Comparison of ENCODE assay signal across 1 fruit fly cellular context in the genomic region with DNA sequence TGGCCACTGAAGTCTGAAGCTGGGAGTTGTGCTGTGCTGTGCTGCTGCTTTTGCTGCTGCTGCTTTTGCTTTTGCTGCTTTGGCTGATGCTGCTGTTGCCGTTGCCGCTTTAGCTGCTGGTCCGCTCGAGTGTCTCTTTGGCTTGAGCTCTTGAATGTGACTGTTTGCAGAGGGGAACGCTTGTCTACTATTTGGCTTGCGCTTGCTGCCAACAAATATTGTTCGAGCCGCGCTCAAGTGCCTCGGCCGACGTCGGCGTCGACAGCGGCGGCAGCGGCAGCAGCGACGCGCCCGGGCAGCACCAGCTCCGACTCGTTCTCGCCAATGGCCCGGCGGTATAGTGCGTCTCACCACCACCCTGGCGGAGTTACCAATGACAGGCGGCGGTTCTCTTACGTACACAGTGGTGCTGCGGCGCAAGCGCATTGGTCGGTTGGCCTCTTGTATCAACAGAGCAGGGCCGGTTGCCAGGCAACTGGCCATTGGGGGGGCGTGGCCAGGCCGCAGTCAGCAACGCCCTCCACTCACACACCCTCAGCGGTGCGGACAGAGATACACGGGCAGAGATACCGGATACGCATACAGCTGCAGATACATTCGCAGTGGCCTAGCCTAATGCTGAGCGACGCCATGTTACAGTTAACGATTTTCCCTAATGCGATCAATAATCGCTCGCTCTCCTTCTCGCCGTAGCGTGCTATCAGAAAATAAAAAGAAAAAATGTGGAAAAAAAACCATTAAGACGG.
TF ChIP-seq lines count a peak whose summit lies in the region.

A gene (minus strand): TSS at position 189 of the 746 bp plus-strand sequence.

TF ChIP-seq in whole organism, embryonic, 481 proteins besides CTCF, POLR2A, EP300 and RAD21 (continued from another document and continues in another):
- TF ChIP-seq maf-S (GFP tag; optimal IDR thresholded peaks at IDR 0.05; lab: Kevin White, UChicago) (peak; percentile 86), Rfx (GFP tag; IDR thresholded peaks at IDR 0.05; lab: Robert Waterston, UW) (peak; percentile 95), CG12659 (GFP tag; optimal IDR thresholded peaks at IDR 0.05; lab: Kevin White, UChicago) (peak; percentile 96), CG9215 (GFP tag; IDR thresholded peaks at IDR 0.05; lab: Robert Waterston, UW) (peak; percentile 18; the same call in 1 of the 2 replicates), insv (GFP tag; optimal IDR thresholded peaks at IDR 0.05; lab: Kevin White, UChicago) (peak; percentile 30 to 81), ab (GFP tag; optimal IDR thresholded peaks at IDR 0.05; lab: Kevin White, UChicago) (no peak), disco-r (GFP tag; optimal IDR thresholded peaks at IDR 0.05; lab: Kevin White, UChicago) (peak; percentile 86), CG3995 (GFP tag; optimal IDR thresholded peaks at IDR 0.05; lab: Kevin White, UChicago) (peak; percentile 71), H2.0 (GFP tag; IDR thresholded peaks at IDR 0.05; lab: Robert Waterston, UW) (0 out of 2 replicates have a peak, but pooled peaks have one; percentile 48), CG12942 (GFP tag; optimal IDR thresholded peaks at IDR 0.05; lab: Kevin White, UChicago) (peak; percentile 88), nerfin-1 (tag; optimal IDR thresholded peaks at IDR 0.05; lab: Kevin White, UChicago) (peak; percentile 89), CG42726 (GFP tag; IDR thresholded peaks at IDR 0.05; lab: Robert Waterston, UW; ENCODE audit: partially characterized antibody) (no peak), lab (GFP tag; optimal IDR thresholded peaks at IDR 0.05; lab: Kevin White, UChicago) (peak; percentile 99), esg (GFP tag; conservative IDR thresholded peaks at IDR 0.05; lab: Robert Waterston, UW) (no peak), CG4404 (GFP tag; IDR thresholded peaks at IDR 0.05; lab: Robert Waterston, UW) (peak; percentile 37; the same call in 1 of the 2 replicates), luna (GFP tag; optimal IDR thresholded peaks at IDR 0.05; lab: Kevin White, UChicago) (peak; percentile 41), eyg (GFP tag; optimal IDR thresholded peaks at IDR 0.05; lab: Kevin White, UChicago) (peak; percentile 93), CG11093 (GFP tag; IDR thresholded peaks at IDR 0.05; lab: Robert Waterston, UW) (peak; percentile 64; the same call in 1 of the 3 replicates), aop (GFP tag; IDR thresholded peaks at IDR 0.05; lab: Robert Waterston, UW) (no peak), unc-4 (GFP tag; IDR thresholded peaks at IDR 0.05; lab: Robert Waterston, UW; ENCODE audit: partially characterized antibody) (no peak; the same call in 1 of the 2 replicates), H15 (GFP tag; IDR thresholded peaks at IDR 0.05; lab: Robert Waterston, UW) (no peak), CG15601 (tag; optimal IDR thresholded peaks at IDR 0.05; lab: Kevin White, UChicago) (peak; percentile 91), CG4282 (GFP tag; optimal IDR thresholded peaks at IDR 0.05; lab: Kevin White, UChicago) (peak; percentile 87), CG9876 (GFP tag; optimal IDR thresholded peaks at IDR 0.05; lab: Kevin White, UChicago) (peak; percentile 64), Nf-YB (GFP tag; optimal IDR thresholded peaks at IDR 0.05; lab: Kevin White, UChicago) (peak; percentile 100), Bdp1 (GFP tag; optimal IDR thresholded peaks at IDR 0.05; lab: Kevin White, UChicago) (peak; percentile 89), HHEX (GFP tag; optimal IDR thresholded peaks at IDR 0.05; lab: Kevin White, UChicago) (peak; percentile 99), sc (optimal IDR thresholded peaks at IDR 0.05; lab: Kevin White, UChicago) (no peak), sc (GFP tag; optimal IDR thresholded peaks at IDR 0.05; lab: Kevin White, UChicago) (peak; percentile 94), repo (GFP tag; optimal IDR thresholded peaks at IDR 0.05; lab: Kevin White, UChicago) (peak; percentile 91), jumu (GFP tag; optimal IDR thresholded peaks at IDR 0.05; lab: Kevin White, UChicago) (peak; percentile 92), CG16863 (GFP tag; optimal IDR thresholded peaks at IDR 0.05; lab: Kevin White, UChicago) (peak; percentile 93), CG10431 (GFP tag; optimal IDR thresholded peaks at IDR 0.05; lab: Kevin White, UChicago) (peak; percentile 93), CG11695 (GFP tag; IDR thresholded peaks at IDR 0.05; lab: Robert Waterston, UW) (peak; percentile 85), zen2 (GFP tag; IDR thresholded peaks at IDR 0.05; lab: Robert Waterston, UW; ENCODE audit: partially characterized antibody) (peak; percentile 48; the same call in 1 of the 3 replicates), CG31224 (GFP tag; IDR thresholded peaks at IDR 0.05; lab: Robert Waterston, UW) (peak; percentile 45), odd (GFP tag; optimal IDR thresholded peaks at IDR 0.05; lab: Kevin White, UChicago) (peak; percentile 95), CG10462 (GFP tag; optimal IDR thresholded peaks at IDR 0.05; lab: Kevin White, UChicago) (peak; percentile 73), otp (GFP tag; IDR thresholded peaks at IDR 0.05; lab: Robert Waterston, UW) (peak; percentile 90), NfI (GFP tag; optimal IDR thresholded peaks at IDR 0.05; lab: Kevin White, UChicago) (peak; percentile 76), CG3407 (GFP tag; optimal IDR thresholded peaks at IDR 0.05; lab: Kevin White, UChicago) (peak; percentile 97), Fer2 (tag; optimal IDR thresholded peaks at IDR 0.05; lab: Kevin White, UChicago) (peak; percentile 79), jigr1 (GFP tag; IDR thresholded peaks at IDR 0.05; lab: Robert Waterston, UW) (no peak), cato (GFP tag; optimal IDR thresholded peaks at IDR 0.05; lab: Kevin White, UChicago; ENCODE audit: borderline replicate concordance) (peak; percentile 82), Side (GFP tag; optimal IDR thresholded peaks at IDR 0.05; lab: Kevin White, UChicago) (peak; percentile 97), Hr3 (GFP tag; optimal IDR thresholded peaks at IDR 0.05; lab: Kevin White, UChicago) (peak; percentile 46), CG31441 (GFP tag; IDR thresholded peaks at IDR 0.05; lab: Robert Waterston, UW) (peak; percentile 55; the same call in 1 of the 2 replicates), CG2129 (GFP tag; IDR thresholded peaks at IDR 0.05; lab: Robert Waterston, UW; ENCODE audit: partially characterized antibody) (no peak), ind (GFP tag; optimal IDR thresholded peaks at IDR 0.05; lab: Kevin White, UChicago) (peak; percentile 40), Gsc (GFP tag; IDR thresholded peaks at IDR 0.05; lab: Robert Waterston, UW) (no peak), so (GFP tag; IDR thresholded peaks at IDR 0.05; lab: Robert Waterston, UW) (peak; percentile 96), bcd (GFP tag; optimal IDR thresholded peaks at IDR 0.05; lab: Kevin White, UChicago) (peak; percentile 92), pum (GFP tag; optimal IDR thresholded peaks at IDR 0.05; lab: Kevin White, UChicago) (peak; percentile 77), Opbp (GFP tag; IDR thresholded peaks at IDR 0.05; lab: Robert Waterston, UW; ENCODE audit: partially characterized antibody) (no peak), B-H1 (GFP tag; IDR thresholded peaks at IDR 0.05; lab: Robert Waterston, UW) (peak; percentile 40; the same call in 1 of the 3 replicates), CG7745 (tag; optimal IDR thresholded peaks at IDR 0.05; lab: Kevin White, UChicago) (peak; percentile 69), Mad (GFP tag; optimal IDR thresholded peaks at IDR 0.05; lab: Kevin White, UChicago) (peak; percentile 81), sisA (GFP tag; IDR thresholded peaks at IDR 0.05; lab: Robert Waterston, UW) (no peak), Scr (GFP tag; IDR thresholded peaks at IDR 0.05; lab: Robert Waterston, UW; ENCODE audit: partially characterized antibody) (no peak), zfh1 (GFP tag; IDR thresholded peaks at IDR 0.05; lab: Robert Waterston, UW) (peak; percentile 84), Nf-YC (tag; optimal IDR thresholded peaks at IDR 0.05; lab: Kevin White, UChicago) (peak; percentile 100), Doc2 (GFP tag; IDR thresholded peaks at IDR 0.05; lab: Robert Waterston, UW) (no peak), bab2 (GFP tag; optimal IDR thresholded peaks at IDR 0.05; lab: Kevin White, UChicago) (peak; percentile 89), Oli (tag; optimal IDR thresholded peaks at IDR 0.05; lab: Kevin White, UChicago) (no peak), prd (optimal IDR thresholded peaks at IDR 0.05; lab: Kevin White, UChicago) (no peak), prd (GFP tag; IDR thresholded peaks at IDR 0.05; lab: Robert Waterston, UW) (peak; percentile 59; the same call in 2 of the 3 replicates), ftz-f1 (GFP tag; optimal IDR thresholded peaks at IDR 0.05; lab: Kevin White, UChicago) (peak; percentile 84), TFAM (GFP tag; optimal IDR thresholded peaks at IDR 0.05; lab: Kevin White, UChicago) (peak; percentile 77), Hsf (GFP tag; optimal IDR thresholded peaks at IDR 0.05; lab: Kevin White, UChicago) (peak; percentile 56), Lim3 (GFP tag; IDR thresholded peaks at IDR 0.05; lab: Robert Waterston, UW) (no peak), ci (GFP tag; IDR thresholded peaks at IDR 0.05; lab: Robert Waterston, UW) (peak; percentile 92), CG30020 (tag; optimal IDR thresholded peaks at IDR 0.05; lab: Kevin White, UChicago) (no peak), CG13296 (GFP tag; optimal IDR thresholded peaks at IDR 0.05; lab: Kevin White, UChicago) (peak; percentile 98), CG17802 (tag; optimal IDR thresholded peaks at IDR 0.05; lab: Kevin White, UChicago) (peak; percentile 52), dmrt99B (tag; optimal IDR thresholded peaks at IDR 0.05; lab: Kevin White, UChicago) (peak; percentile 79), ara (GFP tag; IDR thresholded peaks at IDR 0.05; lab: Robert Waterston, UW) (peak; percentile 86), CG17361 (GFP tag; IDR thresholded peaks at IDR 0.05; lab: Robert Waterston, UW) (peak; percentile 50; the same call in 2 of the 3 replicates), exex (tag; optimal IDR thresholded peaks at IDR 0.05; lab: Kevin White, UChicago) (peak; percentile 56), dan (GFP tag; IDR thresholded peaks at IDR 0.05; lab: Robert Waterston, UW) (no peak), Bgb (GFP tag; IDR thresholded peaks at IDR 0.05; lab: Robert Waterston, UW; ENCODE audit: partially characterized antibody) (peak; percentile 27; the same call in 1 of the 2 replicates), sens (GFP tag; lab: Kevin White, UChicago) (peak; percentile 98), B-H2 (GFP tag; optimal IDR thresholded peaks at IDR 0.05; lab: Kevin White, UChicago) (peak; percentile 95), CG43689 (GFP tag; IDR thresholded peaks at IDR 0.05; lab: Robert Waterston, UW) (peak; percentile 50), CG4820 (GFP tag; optimal IDR thresholded peaks at IDR 0.05; lab: Kevin White, UChicago) (peak; percentile 65), CG6654 (GFP tag; optimal IDR thresholded peaks at IDR 0.05; lab: Kevin White, UChicago) (peak; percentile 52), shn (GFP tag; optimal IDR thresholded peaks at IDR 0.05; lab: Kevin White, UChicago) (peak; percentile 84), knrl (GFP tag; IDR thresholded peaks at IDR 0.05; lab: Robert Waterston, UW; ENCODE audit: partially characterized antibody) (no peak), CG12769 (tag; optimal IDR thresholded peaks at IDR 0.05; lab: Kevin White, UChicago) (peak; percentile 92), usp (GFP tag; optimal IDR thresholded peaks at IDR 0.05; lab: Kevin White, UChicago) (no peak), Ptx1 (GFP tag; IDR thresholded peaks at IDR 0.05; lab: Robert Waterston, UW) (peak; percentile 32; the same call in 1 of the 2 replicates), Spps (tag; optimal IDR thresholded peaks at IDR 0.05; lab: Kevin White, UChicago) (peak; percentile 68), CG2875 (GFP tag; optimal IDR thresholded peaks at IDR 0.05; lab: Kevin White, UChicago) (peak; percentile 98), klu (GFP tag; IDR thresholded peaks at IDR 0.05; lab: Robert Waterston, UW) (no peak), CG4707 (GFP tag; optimal IDR thresholded peaks at IDR 0.05; lab: Kevin White, UChicago) (peak; percentile 79), CG4328 (GFP tag; optimal IDR thresholded peaks at IDR 0.05; lab: Kevin White, UChicago) (peak; percentile 98), CG2889 (GFP tag; IDR thresholded peaks at IDR 0.05; lab: Robert Waterston, UW) (peak; percentile 43; the same call in 1 of the 3 replicates), Pdp1 (GFP tag; optimal IDR thresholded peaks at IDR 0.05; lab: Kevin White, UChicago) (peak; percentile 79 to 88), CG1233 (GFP tag; optimal IDR thresholded peaks at IDR 0.05; lab: Kevin White, UChicago) (peak; percentile 95), BEAF-32 (GFP tag; optimal IDR thresholded peaks at IDR 0.05; lab: Kevin White, UChicago) (peak; percentile 11), Sox100B (GFP tag; optimal IDR thresholded peaks at IDR 0.05; lab: Kevin White, UChicago) (peak; percentile 95), CG2120 (GFP tag; optimal IDR thresholded peaks at IDR 0.05; lab: Kevin White, UChicago) (peak; percentile 82), zf30C (GFP tag; optimal IDR thresholded peaks at IDR 0.05; lab: Kevin White, UChicago) (peak; percentile 38), Dip2 (GFP tag; IDR thresholded peaks at IDR 0.05; lab: Robert Waterston, UW) (no peak), yki (optimal IDR thresholded peaks at IDR 0.05; lab: Kevin White, UChicago) (no peak), HLHmδ (GFP tag; optimal IDR thresholded peaks at IDR 0.05; lab: Kevin White, UChicago) (peak; percentile 98), CG3847 (GFP tag; IDR thresholded peaks at IDR 0.05; lab: Robert Waterston, UW) (peak; percentile 53; the same call in 1 of the 2 replicates), Fer1 (GFP tag; optimal IDR thresholded peaks at IDR 0.05; lab: Kevin White, UChicago) (peak; percentile 99), CG10565 (GFP tag; optimal IDR thresholded peaks at IDR 0.05; lab: Kevin White, UChicago) (peak; percentile 65), br (optimal IDR thresholded peaks at IDR 0.05; lab: Kevin White, UChicago) (no peak), Hand (GFP tag; optimal IDR thresholded peaks at IDR 0.05; lab: Kevin White, UChicago) (peak; percentile 93), Lhr (GFP tag; optimal IDR thresholded peaks at IDR 0.05; lab: Kevin White, UChicago) (peak; percentile 91), CG13775 (GFP tag; optimal IDR thresholded peaks at IDR 0.05; lab: Kevin White, UChicago) (peak; percentile 84), pzg (GFP tag; optimal IDR thresholded peaks at IDR 0.05; lab: Kevin White, UChicago) (peak; percentile 34), CG10147 (GFP tag; optimal IDR thresholded peaks at IDR 0.05; lab: Kevin White, UChicago) (peak; percentile 39), caup (GFP tag; optimal IDR thresholded peaks at IDR 0.05; lab: Kevin White, UChicago; ENCODE audit: severe bottlenecking) (peak; percentile 99), ERR (GFP tag; optimal IDR thresholded peaks at IDR 0.05; lab: Kevin White, UChicago) (peak; percentile 92), chif (GFP tag; optimal IDR thresholded peaks at IDR 0.05; lab: Kevin White, UChicago) (peak; percentile 79 to 83), Dip3 (GFP tag; optimal IDR thresholded peaks at IDR 0.05; lab: Kevin White, UChicago) (peak; percentile 89), pnt (GFP tag; optimal IDR thresholded peaks at IDR 0.05; lab: Kevin White, UChicago) (peak; percentile 70)
